Worm (Caenorhabditis elegans) whole organism, early embryonic: ENCODE measurements around the gene znf-706.

Source experiments
- B0310.2 ChIP-seq: sonication (generic microtip); optimal IDR thresholded peaks from 2 replicates; lab custom pipeline; 2016; ENCODE audit warnings: mild to moderate bottlenecking, missing genetic modification characterization, missing compliant biosample characterization
- F13C5.2 ChIP-seq: sonication (generic microtip); optimal IDR thresholded peaks from 2 replicates; lab custom pipeline; 2017; ENCODE audit warnings: mild to moderate bottlenecking, missing genetic modification characterization, inconsistent platforms, missing compliant biosample characterization
- aly-1 ChIP-seq: sonication (generic microtip); optimal IDR thresholded peaks from 2 replicates; lab custom pipeline; 2016; ENCODE audit warnings: missing genetic modification characterization, missing compliant biosample characterization
- ama-1 ChIP-seq: fragments of 150-350 bp; optimal IDR thresholded peaks from 2 replicates; lab custom pipeline; 2014
- ceh-13 ChIP-seq: fragments of 200-800 bp; sonication (Bioruptor generic); optimal IDR thresholded peaks from 2 replicates; lab custom pipeline; 2018; ENCODE audit warnings: mild to moderate bottlenecking, missing genetic modification characterization, missing compliant biosample characterization
- ceh-36 ChIP-seq: sonication (generic microtip); optimal IDR thresholded peaks from 2 replicates; lab custom pipeline; 2016; ENCODE audit warnings: missing genetic modification characterization, inconsistent platforms, missing compliant biosample characterization
- ets-7 ChIP-seq: sonication (generic microtip); optimal IDR thresholded peaks from 2 replicates; lab custom pipeline; 2016; ENCODE audit warnings: missing genotype, missing genetic modification characterization, missing compliant biosample characterization
- flt-1 ChIP-seq: fragments of 200-800 bp; sonication (Bioruptor generic); IDR thresholded peaks from 2 replicates; pipeline ENCODE4 v1.3.6; 2022; ENCODE audit warnings: missing genetic modification characterization, missing compliant biosample characterization
- hmbx-1 ChIP-seq: sonication (generic microtip); optimal IDR thresholded peaks from 2 replicates; lab custom pipeline; 2016; ENCODE audit warnings: mild to moderate bottlenecking, missing genetic modification characterization, missing compliant biosample characterization
- hmg-4 ChIP-seq: fragments of 200-800 bp; sonication (Bioruptor generic); optimal IDR thresholded peaks from 2 replicates; lab custom pipeline; 2018; ENCODE audit warnings: mild to moderate bottlenecking, missing genetic modification characterization, missing compliant biosample characterization
- hnd-1 ChIP-seq: sonication (generic microtip); optimal IDR thresholded peaks from 2 replicates; lab custom pipeline; 2016; ENCODE audit warnings: missing genetic modification characterization, missing compliant biosample characterization
- pes-1 ChIP-seq: fragments of 200-800 bp; sonication (Bioruptor generic); IDR thresholded peaks from 2 replicates; pipeline ENCODE4 v1.3.6; 2022; ENCODE audit warnings: missing genetic modification reagents, missing genetic modification characterization, missing compliant biosample characterization
- scrt-1 ChIP-seq: fragments of 200-800 bp; sonication (Bioruptor generic); IDR thresholded peaks from 2 replicates; pipeline ENCODE4 v1.3.6; 2022; ENCODE audit warnings: missing genetic modification characterization, missing compliant biosample characterization
- sea-1 ChIP-seq: fragments of 200-800 bp; sonication (Bioruptor generic); conservative IDR thresholded peaks from 2 replicates; pipeline ENCODE4 v1.3.6; 2022; ENCODE audit warnings: missing genetic modification characterization, missing compliant biosample characterization
- tbx-11 ChIP-seq: fragments of 200-800 bp; sonication (Bioruptor generic); IDR thresholded peaks from 2 replicates; pipeline ENCODE4 v1.3.6; 2022; ENCODE audit warnings: missing genetic modification characterization, missing compliant biosample characterization
- tbx-37 ChIP-seq: fragments of 200-800 bp; sonication (Bioruptor generic); conservative IDR thresholded peaks from 2 replicates; pipeline ENCODE4 v1.3.6; 2022; ENCODE audit warnings: missing genetic modification reagents, missing genetic modification characterization, missing compliant biosample characterization
- tra-4 ChIP-seq: sonication (generic microtip); optimal IDR thresholded peaks from 2 replicates; lab custom pipeline; 2017; ENCODE audit warnings: missing genetic modification characterization, missing compliant biosample characterization

znf-706 gene

ce11 chrIV:9096160-9096879 is at the start of gene znf-706, which contains the start of gene cpna-3:
Gene znf-706 (minus strand): TSS chrIV:9096231.
Gene cpna-3 (plus strand): TSS chrIV:9096842.
- TF ChIP-seq hmbx-1 (tag; lab: Kevin White, UChicago) (no peak), F13C5.2 (tag; lab: Kevin White, UChicago) (peak; percentile 28)

- no peak for TF ChIP-seq hnd-1
- no peak for TF ChIP-seq ama-1 (lab: Kevin White, UChicago)
- TF ChIP-seq sea-1 (GFP tag; lab: Robert Waterston, UW) = no peak
- TF ChIP-seq B0310.2 (tag; lab: Kevin White, UChicago) = no peak
- TF ChIP-seq aly-1 (tag; lab: Kevin White, UChicago) = no peak
- TF ChIP-seq ets-7 = no peak
- TF ChIP-seq scrt-1 (GFP tag; lab: Robert Waterston, UW) = no peak
- no peak for TF ChIP-seq F13C5.2 (tag; lab: Kevin White, UChicago)
- TF ChIP-seq pes-1 (GFP tag; lab: Robert Waterston, UW) = no peak
- TF ChIP-seq tbx-11 (GFP tag; lab: Robert Waterston, UW) = no peak
- no peak for TF ChIP-seq ceh-13 (GFP tag; lab: Kevin White, UChicago)
- no peak for TF ChIP-seq flt-1
- TF ChIP-seq tra-4 (tag; lab: Kevin White, UChicago) = no peak
- no peak for TF ChIP-seq ceh-36
- TF ChIP-seq tbx-37 (GFP tag; lab: Robert Waterston, UW) = no peak
Measured at ce11 chrIV:9144405-9144804, 48.4 kb upstream of the znf-706 start, which contains the start of gene flp-1. Gene flp-1 (plus strand): TSS chrIV:9144705.

ce11 chrIV:9140172-9140805 is 44.3 kb upstream of the znf-706 start:
- TF ChIP-seq sea-1 (GFP tag; lab: Robert Waterston, UW) (no peak), F13C5.2 (tag; lab: Kevin White, UChicago) (no peak), tbx-37 (GFP tag; lab: Robert Waterston, UW) (no peak), tra-4 (tag; lab: Kevin White, UChicago) (no peak), hmbx-1 (tag; lab: Kevin White, UChicago) (no peak), ama-1 (lab: Kevin White, UChicago) (no peak), aly-1 (tag; lab: Kevin White, UChicago) (no peak), scrt-1 (GFP tag; lab: Robert Waterston, UW) (no peak), flt-1 (no peak), hnd-1 (no peak)

ce11 chrIV:9135377-9135776 is 39.3 kb upstream of the znf-706 start, which contains the start of gene delm-1:
Gene delm-1 (minus strand): TSS chrIV:9135477.
- TF ChIP-seq scrt-1 (GFP tag; lab: Robert Waterston, UW) = no peak
- TF ChIP-seq sea-1 (GFP tag; lab: Robert Waterston, UW) = no peak
- TF ChIP-seq ceh-36 = no peak
- no peak for TF ChIP-seq flt-1
- no peak for TF ChIP-seq hmg-4 (GFP tag; lab: Kevin White, UChicago)
- no peak for TF ChIP-seq tbx-11 (GFP tag; lab: Robert Waterston, UW)
- no peak for TF ChIP-seq ama-1 (lab: Kevin White, UChicago)
- no peak for TF ChIP-seq pes-1 (GFP tag; lab: Robert Waterston, UW)
- no peak for TF ChIP-seq tra-4 (tag; lab: Kevin White, UChicago)

- TF ChIP-seq sea-1 (GFP tag; lab: Robert Waterston, UW) = no peak
- no peak for TF ChIP-seq aly-1 (tag; lab: Kevin White, UChicago)
- TF ChIP-seq ets-7 = no peak
- no peak for TF ChIP-seq ceh-13 (GFP tag; lab: Kevin White, UChicago)
- no peak for TF ChIP-seq hmbx-1 (tag; lab: Kevin White, UChicago)
- no peak for TF ChIP-seq tbx-37 (GFP tag; lab: Robert Waterston, UW)
- TF ChIP-seq hmg-4 (GFP tag; lab: Kevin White, UChicago) = no peak
- no peak for TF ChIP-seq B0310.2 (tag; lab: Kevin White, UChicago)
- no peak for TF ChIP-seq tbx-11 (GFP tag; lab: Robert Waterston, UW)
- TF ChIP-seq pes-1 (GFP tag; lab: Robert Waterston, UW) = no peak
- no peak for TF ChIP-seq F13C5.2 (tag; lab: Kevin White, UChicago)
- no peak for TF ChIP-seq hnd-1
Measured at ce11 chrIV:9130605-9131004, 34.6 kb upstream of the znf-706 start.

- TF ChIP-seq ceh-36 (no peak), tra-4 (tag; lab: Kevin White, UChicago) (no peak), hmg-4 (GFP tag; lab: Kevin White, UChicago) (no peak), ceh-13 (GFP tag; lab: Kevin White, UChicago) (no peak), tbx-37 (GFP tag; lab: Robert Waterston, UW) (no peak)
Measured at ce11 chrIV:9121545-9121944, 25.5 kb upstream of the znf-706 start.

ce11 chrIV:9120220-9120619 is 24.2 kb upstream of the znf-706 start:
- TF ChIP-seq aly-1 (tag; lab: Kevin White, UChicago) (no peak), hmbx-1 (tag; lab: Kevin White, UChicago) (no peak), ets-7 (no peak)

- no peak for TF ChIP-seq tbx-11 (GFP tag; lab: Robert Waterston, UW)
- TF ChIP-seq ama-1 (lab: Kevin White, UChicago) = no peak
- TF ChIP-seq tbx-37 (GFP tag; lab: Robert Waterston, UW) = no peak
Measured at ce11 chrIV:9118792-9119191, 22.8 kb upstream of the znf-706 start, which contains the start of gene nrfl-1. Gene nrfl-1 (plus strand): TSS chrIV:9119092.
